Fruit fly (Drosophila melanogaster): ENCODE data around the gene CG42827.

Gene CG42827

DNA sequence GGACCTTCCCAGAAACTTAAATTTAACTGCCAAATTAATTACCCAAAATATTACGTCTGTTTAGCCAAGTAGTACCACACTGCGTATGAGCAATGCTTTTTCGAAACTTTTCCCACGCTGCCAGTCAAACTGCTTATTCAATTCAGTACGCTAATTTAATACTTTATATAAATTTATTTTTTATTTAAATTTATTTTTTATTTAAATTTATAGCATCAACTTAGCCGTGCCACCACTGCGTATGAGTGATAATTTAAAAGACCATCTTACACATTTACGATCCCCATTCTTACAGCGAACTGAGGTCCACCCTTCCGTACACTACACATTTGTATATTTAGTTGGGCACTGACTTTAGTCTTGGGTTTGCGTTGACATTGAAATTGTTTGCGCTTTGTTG, 37.1 kb upstream of the CG42827 start:
- peak; percentile 67 for TF ChIP-seq CG9948 (tag; optimal IDR thresholded peaks at IDR 0.05)
- TF ChIP-seq CG17806 (tag; optimal IDR thresholded peaks at IDR 0.05): peak; percentile 51
- TF ChIP-seq gl (tag; optimal IDR thresholded peaks at IDR 0.05): no peak
- peak; percentile 73 for TF ChIP-seq CG15710 (tag; optimal IDR thresholded peaks at IDR 0.05)
- TF ChIP-seq Ets98B (GFP tag; IDR thresholded peaks at IDR 0.05): no peak; the same call in 1 of the 2 replicates
- peak; percentile 67 for TF ChIP-seq CG34367 (tag; optimal IDR thresholded peaks at IDR 0.05)
- TF ChIP-seq CG10348 (GFP tag; IDR thresholded peaks at IDR 0.05): no peak
- TF ChIP-seq CG4496 (GFP tag; IDR thresholded peaks at IDR 0.05): no peak; the same call in 2 of the 3 replicates
- TF ChIP-seq Pif1B (GFP tag; optimal IDR thresholded peaks at IDR 0.05): peak; percentile 47
- peak; percentile 50; the same call in 1 of the 2 replicates for TF ChIP-seq CG32121 (GFP tag; IDR thresholded peaks at IDR 0.05)
- TF ChIP-seq D1 (tag; optimal IDR thresholded peaks at IDR 0.05): peak; percentile 54
- TF ChIP-seq CG8301 (tag; optimal IDR thresholded peaks at IDR 0.05): peak; percentile 65
- peak; percentile 63 for TF ChIP-seq Pif1A (GFP tag; optimal IDR thresholded peaks at IDR 0.05)
- TF ChIP-seq EcR (GFP tag; optimal IDR thresholded peaks at IDR 0.05): no peak
- peak; percentile 27 for TF ChIP-seq Snoo (tag; optimal IDR thresholded peaks at IDR 0.05)
- peak; percentile 94 for TF ChIP-seq CG8159 (tag; optimal IDR thresholded peaks at IDR 0.05)
- peak; percentile 59; the same call in 1 of the 3 replicates for TF ChIP-seq fd96Ca (GFP tag; IDR thresholded peaks at IDR 0.05)
- TF ChIP-seq CG12605 (GFP tag; IDR thresholded peaks at IDR 0.05): 0 out of 2 replicates have a peak, but pooled peaks have one; percentile 16
- no peak for TF ChIP-seq rn (GFP tag; IDR thresholded peaks at IDR 0.05)
- TF ChIP-seq CG13204 (GFP tag; optimal IDR thresholded peaks at IDR 0.05): peak; percentile 13
- TF ChIP-seq CG14655 (GFP tag; optimal IDR thresholded peaks at IDR 0.05): peak; percentile 82

DNA sequence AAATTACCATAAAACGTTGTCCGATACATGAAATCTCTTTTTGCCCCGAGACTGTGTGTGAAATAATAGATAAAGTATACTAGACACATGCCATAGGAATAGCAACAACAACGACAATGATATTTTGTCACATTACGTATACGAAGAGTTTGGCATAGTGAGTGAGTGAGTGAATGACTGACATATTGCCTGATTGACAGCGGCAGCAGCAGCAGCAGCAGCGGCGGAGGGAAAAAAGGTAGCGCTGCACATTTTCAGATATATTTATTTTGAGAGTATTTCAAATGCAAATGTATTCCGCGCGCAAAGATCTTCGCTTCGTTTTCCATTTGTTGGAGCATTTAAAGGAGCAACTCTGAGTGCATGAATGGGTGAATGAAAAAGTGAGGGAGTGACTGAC, 36.2 kb upstream of the CG42827 start:
- TF ChIP-seq D1 (tag; optimal IDR thresholded peaks at IDR 0.05): no peak
- TF ChIP-seq EcR (GFP tag; optimal IDR thresholded peaks at IDR 0.05): no peak
- TF ChIP-seq rn (GFP tag; IDR thresholded peaks at IDR 0.05): no peak
- no peak for TF ChIP-seq CG34367 (tag; optimal IDR thresholded peaks at IDR 0.05)
- no peak for TF ChIP-seq CG4496 (GFP tag; IDR thresholded peaks at IDR 0.05)

DNA sequence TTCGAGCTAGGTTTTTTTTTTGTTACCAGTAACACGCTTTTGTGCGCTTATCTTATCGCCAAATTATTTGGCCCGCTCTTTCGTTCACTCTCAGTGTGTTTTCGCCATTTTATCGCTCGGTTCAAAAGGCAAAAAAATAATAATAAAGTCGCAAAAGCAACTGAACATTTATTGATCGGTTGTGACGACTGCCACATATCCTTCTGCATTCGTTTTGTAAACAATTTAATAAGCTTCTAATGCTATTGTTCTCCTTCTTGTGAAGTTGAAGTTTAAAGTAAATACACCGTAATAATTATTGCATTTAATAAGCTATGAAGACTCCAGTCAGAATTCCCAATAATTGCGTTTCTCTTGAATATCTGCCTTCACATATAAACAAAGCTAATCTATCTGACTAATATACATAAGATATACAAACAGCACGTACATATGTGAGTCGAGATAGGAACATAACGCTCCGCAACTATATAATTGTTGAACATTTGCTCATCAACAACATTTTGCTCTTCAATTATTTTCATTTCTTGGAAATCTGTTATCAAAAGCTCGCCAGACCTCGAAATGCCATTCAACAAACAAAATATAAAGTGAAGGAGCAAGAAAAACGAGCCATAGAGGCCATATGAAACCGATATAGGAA, 35.4 kb upstream of the CG42827 start:
- TF ChIP-seq Snoo (tag; optimal IDR thresholded peaks at IDR 0.05) (peak; percentile 6), CG4496 (GFP tag; IDR thresholded peaks at IDR 0.05) (no peak)

DNA sequence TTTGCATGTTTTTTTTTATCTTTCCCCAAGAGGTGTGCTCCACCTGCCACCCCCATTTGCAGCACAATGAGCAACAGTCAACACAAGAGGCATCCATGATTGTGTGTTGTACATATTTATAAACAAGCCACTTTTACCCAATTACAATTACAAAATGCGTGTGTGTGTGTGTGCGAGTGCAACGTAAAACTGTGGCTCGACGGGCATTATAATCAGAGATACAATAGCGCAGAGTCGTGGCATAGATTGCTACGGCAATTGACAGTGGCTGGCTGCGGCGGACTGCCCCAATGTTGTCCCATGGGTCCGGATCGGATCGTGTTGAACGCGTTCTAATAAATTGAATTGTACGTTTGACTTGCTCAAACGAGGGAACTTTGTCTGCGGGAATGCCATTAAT, 34.4 kb upstream of the CG42827 start:
- TF ChIP-seq CG13204 (GFP tag; optimal IDR thresholded peaks at IDR 0.05) (no peak), Pif1A (GFP tag; optimal IDR thresholded peaks at IDR 0.05) (no peak), CG34367 (tag; optimal IDR thresholded peaks at IDR 0.05) (no peak), CG32121 (GFP tag; IDR thresholded peaks at IDR 0.05) (no peak), Pif1B (GFP tag; optimal IDR thresholded peaks at IDR 0.05) (no peak), CG14655 (GFP tag; optimal IDR thresholded peaks at IDR 0.05) (no peak), CG9948 (tag; optimal IDR thresholded peaks at IDR 0.05) (no peak), Ets98B (GFP tag; IDR thresholded peaks at IDR 0.05) (no peak), EcR (GFP tag; optimal IDR thresholded peaks at IDR 0.05) (no peak), CG10348 (GFP tag; IDR thresholded peaks at IDR 0.05) (no peak), CG15710 (tag; optimal IDR thresholded peaks at IDR 0.05) (no peak), D1 (tag; optimal IDR thresholded peaks at IDR 0.05) (no peak)

DNA sequence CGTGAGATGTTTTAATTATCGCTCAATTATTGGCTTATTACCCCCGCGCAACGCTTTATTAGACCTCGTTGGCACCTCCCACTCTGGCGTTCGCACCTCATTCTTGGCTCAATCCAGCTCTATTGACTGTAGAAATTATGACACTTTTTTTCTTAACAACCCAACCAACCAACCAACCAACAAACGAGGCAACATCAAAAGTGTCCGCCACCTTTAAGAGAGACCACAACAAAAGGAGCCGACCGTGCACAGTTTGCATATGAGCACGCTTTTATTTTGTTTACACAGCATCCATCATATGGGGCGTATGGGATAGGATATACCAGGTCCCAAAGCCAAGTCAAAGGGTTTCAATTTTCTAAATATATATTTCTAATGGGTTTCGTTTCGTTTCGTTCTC, 32.1 kb upstream of the CG42827 start:
- TF ChIP-seq Ets98B (GFP tag; IDR thresholded peaks at IDR 0.05) (no peak), CG8159 (tag; optimal IDR thresholded peaks at IDR 0.05) (no peak), Pif1A (GFP tag; optimal IDR thresholded peaks at IDR 0.05) (no peak), D1 (tag; optimal IDR thresholded peaks at IDR 0.05) (no peak), CG14655 (GFP tag; optimal IDR thresholded peaks at IDR 0.05) (no peak), Pif1B (GFP tag; optimal IDR thresholded peaks at IDR 0.05) (no peak), CG12605 (GFP tag; IDR thresholded peaks at IDR 0.05) (no peak), CG8301 (tag; optimal IDR thresholded peaks at IDR 0.05) (no peak), CG17806 (tag; optimal IDR thresholded peaks at IDR 0.05) (no peak), rn (GFP tag; IDR thresholded peaks at IDR 0.05) (no peak), CG34367 (tag; optimal IDR thresholded peaks at IDR 0.05) (no peak), CG9948 (tag; optimal IDR thresholded peaks at IDR 0.05) (no peak), CG10348 (GFP tag; IDR thresholded peaks at IDR 0.05) (no peak), fd96Ca (GFP tag; IDR thresholded peaks at IDR 0.05) (no peak)

DNA sequence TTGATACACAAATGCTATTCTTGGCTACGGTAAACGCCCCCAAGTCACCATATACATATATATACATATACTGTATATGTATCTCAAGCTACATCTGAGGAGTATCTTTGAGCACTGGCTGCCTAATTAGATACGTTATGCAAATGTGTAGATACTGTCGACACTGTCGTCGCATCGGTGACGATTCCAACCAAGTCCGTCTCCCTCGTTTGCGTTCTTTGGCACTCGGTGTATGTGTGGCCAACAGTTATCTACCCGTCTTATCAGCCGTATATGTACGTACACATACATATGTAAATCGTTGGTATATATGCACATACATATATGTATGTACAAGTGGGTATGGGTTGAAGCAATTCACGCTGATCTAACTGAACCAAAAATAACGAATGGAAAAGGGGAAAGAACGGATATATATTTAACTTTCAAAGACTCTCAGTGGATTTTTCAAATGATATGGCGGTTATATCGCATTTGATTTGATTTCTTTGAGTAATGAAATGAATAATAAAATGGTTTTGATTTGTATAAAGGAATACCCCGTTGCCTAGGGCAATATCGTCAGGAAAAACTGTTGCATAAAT, 30.9 kb upstream of the CG42827 start:
- TF ChIP-seq CG32121 (GFP tag; IDR thresholded peaks at IDR 0.05) (no peak), D1 (tag; optimal IDR thresholded peaks at IDR 0.05) (no peak), Snoo (tag; optimal IDR thresholded peaks at IDR 0.05) (no peak), CG8159 (tag; optimal IDR thresholded peaks at IDR 0.05) (no peak), Pif1B (GFP tag; optimal IDR thresholded peaks at IDR 0.05) (no peak), fd96Ca (GFP tag; IDR thresholded peaks at IDR 0.05) (no peak), CG15710 (tag; optimal IDR thresholded peaks at IDR 0.05) (no peak), CG4496 (GFP tag; IDR thresholded peaks at IDR 0.05) (no peak), CG8301 (tag; optimal IDR thresholded peaks at IDR 0.05) (no peak), CG9948 (tag; optimal IDR thresholded peaks at IDR 0.05) (no peak), Pif1A (GFP tag; optimal IDR thresholded peaks at IDR 0.05) (no peak), CG34367 (tag; optimal IDR thresholded peaks at IDR 0.05) (no peak), rn (GFP tag; IDR thresholded peaks at IDR 0.05) (no peak), CG10348 (GFP tag; IDR thresholded peaks at IDR 0.05) (no peak), CG12605 (GFP tag; IDR thresholded peaks at IDR 0.05) (no peak), CG13204 (GFP tag; optimal IDR thresholded peaks at IDR 0.05) (no peak), Ets98B (GFP tag; IDR thresholded peaks at IDR 0.05) (no peak), gl (tag; optimal IDR thresholded peaks at IDR 0.05) (no peak), CG14655 (GFP tag; optimal IDR thresholded peaks at IDR 0.05) (no peak), CG17806 (tag; optimal IDR thresholded peaks at IDR 0.05) (no peak)

All from whole organism, pupa.